In the genomic region with DNA sequence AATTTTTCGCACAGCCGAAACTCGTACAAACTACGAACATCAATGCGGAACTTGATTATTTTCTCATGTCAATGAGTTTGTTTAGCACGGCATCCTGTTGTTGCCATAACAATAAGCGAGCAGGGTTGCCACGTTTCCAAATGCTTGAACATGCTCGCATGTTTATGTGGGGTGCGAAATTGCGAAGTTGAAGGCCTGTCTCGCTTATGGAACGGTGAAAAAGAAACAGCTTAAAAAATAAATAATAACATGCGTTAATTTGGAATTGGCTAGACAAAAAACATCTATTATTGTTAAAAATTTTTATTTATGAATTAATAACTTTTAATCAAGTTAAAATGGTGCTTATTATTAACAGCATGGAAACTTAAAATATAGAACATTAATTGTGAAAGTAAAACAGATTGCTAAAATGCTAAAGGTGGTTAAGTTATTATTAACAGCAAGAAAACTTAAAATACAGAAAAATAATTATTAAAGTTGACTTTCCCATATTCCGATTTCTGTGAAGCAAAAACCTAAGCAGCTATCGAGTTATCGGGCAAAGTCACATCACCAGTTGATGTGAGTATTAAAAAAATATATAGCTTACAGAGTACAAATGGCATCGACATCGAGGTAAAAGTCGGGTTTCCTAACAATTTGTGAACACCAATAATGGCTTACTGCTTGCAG, we compare ENCODE assay signal across 1 fruit fly cellular context.
A peak's percentile ranks its signal among the peaks of the same experiment; 100 is the strongest.
TF ChIP-seq lines count a peak whose summit lies in the region.

A gene (minus strand): TSS at position 117 of the 675 bp plus-strand sequence.
A gene (plus strand): TSS at position 537 of the 675 bp plus-strand sequence.

TF ChIP-seq in whole organism, embryonic, 481 proteins besides CTCF, POLR2A, EP300 and RAD21 (continued from another document and continues in another):
- no peak for TF ChIP-seq TFAM (GFP tag; optimal IDR thresholded peaks at IDR 0.05; lab: Kevin White, UChicago)
- peak; percentile 63; the same call in 2 of the 3 replicates for TF ChIP-seq dysf (GFP tag; IDR thresholded peaks at IDR 0.05; lab: Robert Waterston, UW)
- TF ChIP-seq grau (tag; optimal IDR thresholded peaks at IDR 0.05; lab: Kevin White, UChicago), result peak; percentile 73
- no peak for TF ChIP-seq org-1 (GFP tag; optimal IDR thresholded peaks at IDR 0.05; lab: Kevin White, UChicago)
- no peak for TF ChIP-seq Poxn (GFP tag; IDR thresholded peaks at IDR 0.05; lab: Robert Waterston, UW)
- peak; percentile 65 for TF ChIP-seq CG13123 (GFP tag; optimal IDR thresholded peaks at IDR 0.05; lab: Kevin White, UChicago)
- peak; percentile 58 for TF ChIP-seq HLH3B (GFP tag; IDR thresholded peaks at IDR 0.05; lab: Robert Waterston, UW)
- peak; percentile 70 for TF ChIP-seq CG14441 (GFP tag; IDR thresholded peaks at IDR 0.05; lab: Robert Waterston, UW)
- TF ChIP-seq schlank (tag; optimal IDR thresholded peaks at IDR 0.05; lab: Kevin White, UChicago), result peak; percentile 33
- TF ChIP-seq CG33213 (GFP tag; optimal IDR thresholded peaks at IDR 0.05; lab: Kevin White, UChicago), result peak; percentile 35
- TF ChIP-seq Nf-YA (GFP tag; IDR thresholded peaks at IDR 0.05; lab: Robert Waterston, UW), result no peak
- TF ChIP-seq Fer2 (tag; optimal IDR thresholded peaks at IDR 0.05; lab: Kevin White, UChicago), result peak; percentile 28
- no peak for TF ChIP-seq Dfd (GFP tag; optimal IDR thresholded peaks at IDR 0.05; lab: Kevin White, UChicago)
- TF ChIP-seq croc (GFP tag; conservative IDR thresholded peaks at IDR 0.05; lab: Robert Waterston, UW), result no peak
- peak; percentile 68 for TF ChIP-seq sob (GFP tag; IDR thresholded peaks at IDR 0.05; lab: Robert Waterston, UW)
- TF ChIP-seq CG8089 (GFP tag; optimal IDR thresholded peaks at IDR 0.05; lab: Kevin White, UChicago), result peak; percentile 27
- TF ChIP-seq stc (GFP tag; IDR thresholded peaks at IDR 0.05; lab: Robert Waterston, UW), result peak; percentile 65
- TF ChIP-seq onecut (GFP tag; IDR thresholded peaks at IDR 0.05; lab: Robert Waterston, UW), result peak; percentile 63
- peak; percentile 65 for TF ChIP-seq CG3281 (GFP tag; optimal IDR thresholded peaks at IDR 0.05; lab: Kevin White, UChicago)
- TF ChIP-seq Dp (GFP tag; optimal IDR thresholded peaks at IDR 0.05; lab: Kevin White, UChicago), result peak; percentile 6
- peak; percentile 58 for TF ChIP-seq Mes4 (GFP tag; optimal IDR thresholded peaks at IDR 0.05; lab: Kevin White, UChicago)
- peak; percentile 99 for TF ChIP-seq CG4820 (GFP tag; optimal IDR thresholded peaks at IDR 0.05; lab: Kevin White, UChicago)
- peak; percentile 35 for TF ChIP-seq CG16863 (GFP tag; optimal IDR thresholded peaks at IDR 0.05; lab: Kevin White, UChicago)
- peak; percentile 61 for TF ChIP-seq CG15601 (tag; optimal IDR thresholded peaks at IDR 0.05; lab: Kevin White, UChicago)
- TF ChIP-seq fu2 (GFP tag; optimal IDR thresholded peaks at IDR 0.05; lab: Kevin White, UChicago), result peak; percentile 34
- no peak for TF ChIP-seq Vsx1 (GFP tag; optimal IDR thresholded peaks at IDR 0.05; lab: Kevin White, UChicago)
- TF ChIP-seq tx (GFP tag; optimal IDR thresholded peaks at IDR 0.05; lab: Kevin White, UChicago), result peak; percentile 46
- peak; percentile 50; the same call in 1 of the 2 replicates for TF ChIP-seq Taf1 (GFP tag; IDR thresholded peaks at IDR 0.05; lab: Robert Waterston, UW)
- TF ChIP-seq Rx (GFP tag; IDR thresholded peaks at IDR 0.05; lab: Robert Waterston, UW), result peak; percentile 40
- peak; percentile 3 for TF ChIP-seq nau (GFP tag; optimal IDR thresholded peaks at IDR 0.05; lab: Kevin White, UChicago)
- TF ChIP-seq NK7.1 (GFP tag; optimal IDR thresholded peaks at IDR 0.05; lab: Kevin White, UChicago), result no peak
- peak; percentile 83; the same call in 2 of the 3 replicates for TF ChIP-seq CG17361 (GFP tag; IDR thresholded peaks at IDR 0.05; lab: Robert Waterston, UW)
- peak; percentile 5 for TF ChIP-seq CG3163 (GFP tag; optimal IDR thresholded peaks at IDR 0.05; lab: Kevin White, UChicago)
- TF ChIP-seq CG1603 (tag; optimal IDR thresholded peaks at IDR 0.05; lab: Kevin White, UChicago), result peak; percentile 99
- peak; percentile 51; the same call in 1 of the 2 replicates for TF ChIP-seq Drgx (GFP tag; IDR thresholded peaks at IDR 0.05; lab: Robert Waterston, UW)
- TF ChIP-seq Rfx (GFP tag; IDR thresholded peaks at IDR 0.05; lab: Robert Waterston, UW), result peak; percentile 91
- TF ChIP-seq CG4617 (GFP tag; optimal IDR thresholded peaks at IDR 0.05; lab: Kevin White, UChicago; ENCODE audit: borderline replicate concordance), result peak; percentile 27
- peak; percentile 46 for TF ChIP-seq pum (GFP tag; optimal IDR thresholded peaks at IDR 0.05; lab: Kevin White, UChicago)
- peak; percentile 57 for TF ChIP-seq slp2 (GFP tag; optimal IDR thresholded peaks at IDR 0.05; lab: Kevin White, UChicago)
- peak; percentile 26 for TF ChIP-seq CG12744 (GFP tag; optimal IDR thresholded peaks at IDR 0.05; lab: Kevin White, UChicago)
- peak; percentile 17; the same call in 1 of the 2 replicates for TF ChIP-seq CG7372 (GFP tag; IDR thresholded peaks at IDR 0.05; lab: Robert Waterston, UW)
- peak; percentile 83 for TF ChIP-seq CG12659 (GFP tag; optimal IDR thresholded peaks at IDR 0.05; lab: Kevin White, UChicago)
- peak; percentile 75 for TF ChIP-seq sug (tag; optimal IDR thresholded peaks at IDR 0.05; lab: Kevin White, UChicago)
- TF ChIP-seq otp (GFP tag; IDR thresholded peaks at IDR 0.05; lab: Robert Waterston, UW), result peak; percentile 78; the same call in 2 of the 3 replicates
- TF ChIP-seq Ssrp (tag; optimal IDR thresholded peaks at IDR 0.05; lab: Kevin White, UChicago), result peak; percentile 58
- TF ChIP-seq CG9727 (GFP tag; optimal IDR thresholded peaks at IDR 0.05; lab: Kevin White, UChicago), result peak; percentile 72
- TF ChIP-seq ham (GFP tag; IDR thresholded peaks at IDR 0.05; lab: Robert Waterston, UW), result no peak
- peak; percentile 9 for TF ChIP-seq Sin3A (optimal IDR thresholded peaks at IDR 0.05; lab: Kevin White, UChicago)
- peak; percentile 35 for TF ChIP-seq CG18619 (GFP tag; optimal IDR thresholded peaks at IDR 0.05; lab: Kevin White, UChicago)
- peak; percentile 62 for TF ChIP-seq slou (GFP tag; optimal IDR thresholded peaks at IDR 0.05; lab: Kevin White, UChicago)
- TF ChIP-seq CG15269 (tag; optimal IDR thresholded peaks at IDR 0.05; lab: Kevin White, UChicago), result no peak
- TF ChIP-seq CG14965 (GFP tag; optimal IDR thresholded peaks at IDR 0.05; lab: Kevin White, UChicago; ENCODE audit: borderline replicate concordance), result no peak
- TF ChIP-seq Oli (tag; optimal IDR thresholded peaks at IDR 0.05; lab: Kevin White, UChicago), result no peak
- TF ChIP-seq CG12391 (tag; optimal IDR thresholded peaks at IDR 0.05; lab: Kevin White, UChicago), result peak; percentile 88
- no peak for TF ChIP-seq cwo (GFP tag; optimal IDR thresholded peaks at IDR 0.05; lab: Kevin White, UChicago)
- peak; percentile 77 for TF ChIP-seq CG2712 (tag; optimal IDR thresholded peaks at IDR 0.05; lab: Kevin White, UChicago)
- peak; percentile 45 for TF ChIP-seq CG8388 (GFP tag; optimal IDR thresholded peaks at IDR 0.05; lab: Kevin White, UChicago)
- peak; percentile 80 for TF ChIP-seq CG17829 (tag; optimal IDR thresholded peaks at IDR 0.05; lab: Kevin White, UChicago)
- no peak for TF ChIP-seq CG11696 (GFP tag; IDR thresholded peaks at IDR 0.05; lab: Robert Waterston, UW)
- TF ChIP-seq lmd (GFP tag; IDR thresholded peaks at IDR 0.05; lab: Robert Waterston, UW), result no peak; the same call in 1 of the 2 replicates
- no peak for TF ChIP-seq mld (GFP tag; IDR thresholded peaks at IDR 0.05; lab: Robert Waterston, UW; ENCODE audit: partially characterized antibody)
- TF ChIP-seq CG12769 (tag; optimal IDR thresholded peaks at IDR 0.05; lab: Kevin White, UChicago), result no peak
- TF ChIP-seq CG16813 (GFP tag; IDR thresholded peaks at IDR 0.05; lab: Robert Waterston, UW; ENCODE audit: partially characterized antibody), result 0 out of 3 replicates have a peak, but pooled peaks have one; percentile 36
- TF ChIP-seq CG3847 (GFP tag; IDR thresholded peaks at IDR 0.05; lab: Robert Waterston, UW), result peak; percentile 73
- peak; percentile 68 for TF ChIP-seq CG17359 (tag; optimal IDR thresholded peaks at IDR 0.05; lab: Kevin White, UChicago)
- peak; percentile 62 for TF ChIP-seq nom (GFP tag; optimal IDR thresholded peaks at IDR 0.05; lab: Kevin White, UChicago)
- no peak for TF ChIP-seq CG32767 (GFP tag; IDR thresholded peaks at IDR 0.05; lab: Robert Waterston, UW)
- peak in 1 of 2 experiments; percentile 56 for TF ChIP-seq Eip74EF (GFP tag; optimal IDR thresholded peaks at IDR 0.05; lab: Kevin White, UChicago)
- TF ChIP-seq knrl (GFP tag; IDR thresholded peaks at IDR 0.05; lab: Robert Waterston, UW; ENCODE audit: partially characterized antibody), result no peak
- TF ChIP-seq ftz-f1 (GFP tag; optimal IDR thresholded peaks at IDR 0.05; lab: Kevin White, UChicago), result peak; percentile 58
- TF ChIP-seq CG12942 (GFP tag; optimal IDR thresholded peaks at IDR 0.05; lab: Kevin White, UChicago), result peak; percentile 71
- peak; percentile 56 for TF ChIP-seq BtbVII (GFP tag; optimal IDR thresholded peaks at IDR 0.05; lab: Kevin White, UChicago)
- TF ChIP-seq scrt (GFP tag; optimal IDR thresholded peaks at IDR 0.05; lab: Kevin White, UChicago), result peak; percentile 48
- peak; percentile 71; the same call in 1 of the 2 replicates for TF ChIP-seq CG17328 (GFP tag; IDR thresholded peaks at IDR 0.05; lab: Robert Waterston, UW)
- peak; percentile 67 for TF ChIP-seq tin (GFP tag; optimal IDR thresholded peaks at IDR 0.05; lab: Kevin White, UChicago)
- TF ChIP-seq CG10209 (GFP tag; optimal IDR thresholded peaks at IDR 0.05; lab: Kevin White, UChicago), result peak; percentile 52
- TF ChIP-seq CG4282 (GFP tag; optimal IDR thresholded peaks at IDR 0.05; lab: Kevin White, UChicago), result peak; percentile 26
- TF ChIP-seq CG15514 (GFP tag; optimal IDR thresholded peaks at IDR 0.05; lab: Kevin White, UChicago), result peak; percentile 71
- peak; percentile 72 for TF ChIP-seq CG34422 (GFP tag; IDR thresholded peaks at IDR 0.05; lab: Robert Waterston, UW)
- peak; percentile 37 for TF ChIP-seq Asciz (GFP tag; optimal IDR thresholded peaks at IDR 0.05; lab: Kevin White, UChicago)
- peak; percentile 32 for TF ChIP-seq CG17912 (GFP tag; optimal IDR thresholded peaks at IDR 0.05; lab: Kevin White, UChicago)
- peak; percentile 43 for TF ChIP-seq pnt (GFP tag; optimal IDR thresholded peaks at IDR 0.05; lab: Kevin White, UChicago)
- TF ChIP-seq H15 (GFP tag; IDR thresholded peaks at IDR 0.05; lab: Robert Waterston, UW), result no peak
- peak; percentile 75 for TF ChIP-seq Nf-YC (tag; optimal IDR thresholded peaks at IDR 0.05; lab: Kevin White, UChicago)
- TF ChIP-seq CG1233 (GFP tag; optimal IDR thresholded peaks at IDR 0.05; lab: Kevin White, UChicago), result peak; percentile 66
- no peak for TF ChIP-seq CG11398 (GFP tag; optimal IDR thresholded peaks at IDR 0.05; lab: Kevin White, UChicago)
- TF ChIP-seq lab (GFP tag; optimal IDR thresholded peaks at IDR 0.05; lab: Kevin White, UChicago), result no peak
- peak; percentile 60 for TF ChIP-seq Ada2b (GFP tag; IDR thresholded peaks at IDR 0.05; lab: Robert Waterston, UW)
- no peak; the same call in 2 of the 3 replicates for TF ChIP-seq Mrtf (GFP tag; IDR thresholded peaks at IDR 0.05; lab: Robert Waterston, UW)
- TF ChIP-seq CG2129 (GFP tag; IDR thresholded peaks at IDR 0.05; lab: Robert Waterston, UW; ENCODE audit: partially characterized antibody), result no peak
- TF ChIP-seq CG2889 (GFP tag; IDR thresholded peaks at IDR 0.05; lab: Robert Waterston, UW), result peak; percentile 64; the same call in 1 of the 3 replicates
- TF ChIP-seq CG1647 (GFP tag; optimal IDR thresholded peaks at IDR 0.05; lab: Kevin White, UChicago), result peak; percentile 47
- no peak for TF ChIP-seq fru (optimal IDR thresholded peaks at IDR 0.05; lab: Kevin White, UChicago)
- peak; percentile 71; the same call in 1 of the 2 replicates for TF ChIP-seq Xrp1 (GFP tag; IDR thresholded peaks at IDR 0.05; lab: Robert Waterston, UW)
- peak; percentile 86 for TF ChIP-seq CG2120 (GFP tag; optimal IDR thresholded peaks at IDR 0.05; lab: Kevin White, UChicago)
- TF ChIP-seq CG17612 (GFP tag; IDR thresholded peaks at IDR 0.05; lab: Robert Waterston, UW), result no peak
- TF ChIP-seq CG17568 (GFP tag; optimal IDR thresholded peaks at IDR 0.05; lab: Kevin White, UChicago), result no peak
- TF ChIP-seq kay (GFP tag; optimal IDR thresholded peaks at IDR 0.05; lab: Kevin White, UChicago), result peak; percentile 36
- TF ChIP-seq Scr (GFP tag; IDR thresholded peaks at IDR 0.05; lab: Robert Waterston, UW; ENCODE audit: partially characterized antibody), result no peak
- TF ChIP-seq NfI (GFP tag; optimal IDR thresholded peaks at IDR 0.05; lab: Kevin White, UChicago), result peak; percentile 82
- TF ChIP-seq sqz (GFP tag; optimal IDR thresholded peaks at IDR 0.05; lab: Kevin White, UChicago), result peak; percentile 76
- peak; percentile 78 for TF ChIP-seq CG8290 (GFP tag; optimal IDR thresholded peaks at IDR 0.05; lab: Kevin White, UChicago)
- TF ChIP-seq CG8290 (tag; optimal IDR thresholded peaks at IDR 0.05; lab: Kevin White, UChicago), result peak; percentile 90 to 92
- peak; percentile 56 for TF ChIP-seq CG10267 (tag; optimal IDR thresholded peaks at IDR 0.05; lab: Kevin White, UChicago)
- TF ChIP-seq bcd (GFP tag; optimal IDR thresholded peaks at IDR 0.05; lab: Kevin White, UChicago), result no peak
- no peak for TF ChIP-seq Deaf1 (tag; optimal IDR thresholded peaks at IDR 0.05; lab: Kevin White, UChicago)
- no peak for TF ChIP-seq usp (GFP tag; optimal IDR thresholded peaks at IDR 0.05; lab: Kevin White, UChicago)
- TF ChIP-seq CG11456 (GFP tag; IDR thresholded peaks at IDR 0.05; lab: Robert Waterston, UW), result peak; percentile 90
- no peak for TF ChIP-seq CG6765 (GFP tag; optimal IDR thresholded peaks at IDR 0.05; lab: Kevin White, UChicago)
- peak; percentile 81 for TF ChIP-seq CHES-1-like (GFP tag; optimal IDR thresholded peaks at IDR 0.05; lab: Kevin White, UChicago)
- TF ChIP-seq Fer1 (GFP tag; optimal IDR thresholded peaks at IDR 0.05; lab: Kevin White, UChicago), result peak; percentile 47
- TF ChIP-seq btn (GFP tag; optimal IDR thresholded peaks at IDR 0.05; lab: Kevin White, UChicago), result no peak
- TF ChIP-seq CG12155 (GFP tag; optimal IDR thresholded peaks at IDR 0.05; lab: Kevin White, UChicago), result peak; percentile 72
- no peak for TF ChIP-seq fd102C (GFP tag; optimal IDR thresholded peaks at IDR 0.05; lab: Kevin White, UChicago)
- peak; percentile 20 for TF ChIP-seq Myb (GFP tag; optimal IDR thresholded peaks at IDR 0.05; lab: Kevin White, UChicago)
- TF ChIP-seq CG9876 (GFP tag; optimal IDR thresholded peaks at IDR 0.05; lab: Kevin White, UChicago), result peak; percentile 41
- TF ChIP-seq caup (GFP tag; optimal IDR thresholded peaks at IDR 0.05; lab: Kevin White, UChicago; ENCODE audit: severe bottlenecking), result no peak
- TF ChIP-seq CG6272 (GFP tag; IDR thresholded peaks at IDR 0.05; lab: Robert Waterston, UW), result peak; percentile 41; the same call in 1 of the 2 replicates
- TF ChIP-seq Oaz (GFP tag; IDR thresholded peaks at IDR 0.05; lab: Robert Waterston, UW), result peak; percentile 23; the same call in 1 of the 2 replicates
- TF ChIP-seq gt (GFP tag; IDR thresholded peaks at IDR 0.05; lab: Robert Waterston, UW), result no peak
